Fruit fly (Drosophila melanogaster): ENCODE results near the gene stx.

dm6 chrX:10742578-10742976, 2.2 kb downstream of the stx start:
- TF ChIP-seq sv (GFP tag; optimal IDR thresholded peaks at IDR 0.05) (no peak), br (GFP tag; optimal IDR thresholded peaks at IDR 0.05) (no peak), GATAd (GFP tag; optimal IDR thresholded peaks at IDR 0.05) (no peak), ey (GFP tag; optimal IDR thresholded peaks at IDR 0.05) (no peak), N (GFP tag; optimal IDR thresholded peaks at IDR 0.05) (no peak), brk (GFP tag; optimal IDR thresholded peaks at IDR 0.05) (no peak), usp (GFP tag; optimal IDR thresholded peaks at IDR 0.05) (no peak), Hnf4 (GFP tag; optimal IDR thresholded peaks at IDR 0.05) (no peak), sage (GFP tag; optimal IDR thresholded peaks at IDR 0.05) (no peak)

Measured in whole organism, wandering third instar larva.